Worm (Caenorhabditis elegans) whole organism, young adult: Measurements from ENCODE around the gene F57E7.2.

Experiments
- B0336.3 ChIP-seq: fragments of 200-800 bp; sonication (Bioruptor generic); IDR thresholded peaks from 2 replicates; pipeline ENCODE4 v1.3.6; 2022; ENCODE audit warnings: missing genetic modification characterization, missing compliant biosample characterization
- C06A6.2 ChIP-seq: fragments of 200-800 bp; sonication (Bioruptor generic); conservative IDR thresholded peaks from 2 replicates; pipeline ENCODE4 v1.3.6; 2022; ENCODE audit warnings: missing genetic modification characterization, missing compliant biosample characterization
- F33H1.4 ChIP-seq: fragments of 200-800 bp; sonication (Bioruptor generic); IDR thresholded peaks from 2 replicates; pipeline ENCODE4 v1.3.6; 2022; ENCODE audit warnings: missing genetic modification reagents, missing genetic modification characterization, missing compliant biosample characterization
- F49E8.2 ChIP-seq: sonication (generic microtip); optimal IDR thresholded peaks from 3 replicates; lab custom pipeline; 2017; ENCODE audit warnings: missing genetic modification characterization, mild to moderate bottlenecking, missing compliant biosample characterization, antibody characterized with exemption, moderate library complexity; ENCODE audit not compliant: insufficient read depth
- F55B11.4 ChIP-seq: sonication (generic microtip); optimal IDR thresholded peaks from 2 replicates; lab custom pipeline; 2016; ENCODE audit warnings: missing compliant biosample characterization, missing genetic modification characterization, borderline replicate concordance; ENCODE audit not compliant: insufficient read depth
- K12H6.12 ChIP-seq: fragments of 200-800 bp; sonication (Bioruptor generic); optimal IDR thresholded peaks from 2 replicates; lab custom pipeline; 2018; ENCODE audit warnings: mild to moderate bottlenecking, missing genetic modification characterization, missing compliant biosample characterization
- Y53G8AR.9 ChIP-seq: fragments of 200-800 bp; sonication (Bioruptor generic); conservative IDR thresholded peaks from 2 replicates; pipeline ENCODE4 v1.3.6; 2022; ENCODE audit warnings: missing genetic modification reagents, missing genetic modification characterization, missing compliant biosample characterization
- Y56A3A.18 ChIP-seq: fragments of 200-800 bp; sonication (Bioruptor generic); IDR thresholded peaks from 2 replicates; pipeline ENCODE4 v1.3.6; 2022; ENCODE audit warnings: missing genetic modification reagents, missing genetic modification characterization, missing compliant biosample characterization
- Y95B8A.8 ChIP-seq: fragments of 200-800 bp; sonication (Bioruptor generic); IDR thresholded peaks from 2 replicates; pipeline ENCODE4 v1.3.6; 2022; ENCODE audit warnings: missing genetic modification reagents, missing genetic modification characterization, missing compliant biosample characterization
- ama-1 ChIP-seq, 3 experiments: fragments of 150-350 bp in 1 of 3; sonication (generic microtip) in 2 of 3; optimal IDR thresholded peaks; 2 replicates each; lab custom pipeline; 2014 to 2018; ENCODE audit warnings: missing biosample characterization in 2 of 3, missing genetic modification characterization in 2 of 3, missing genetic modification reagents in 2 of 3
- aptf-2 ChIP-seq: fragments of 200-800 bp; sonication (Bioruptor generic); conservative IDR thresholded peaks from 2 replicates; pipeline ENCODE4 v1.3.6; 2022; ENCODE audit warnings: missing genetic modification reagents, missing genetic modification characterization, missing compliant biosample characterization
- athp-1 ChIP-seq: sonication (generic microtip); optimal IDR thresholded peaks from 2 replicates; lab custom pipeline; 2017; ENCODE audit warnings: mild to moderate bottlenecking, missing genetic modification characterization, missing compliant biosample characterization
- attf-3 ChIP-seq: fragments of 200-800 bp; sonication (Bioruptor generic); conservative IDR thresholded peaks from 2 replicates; pipeline ENCODE4 v1.3.6; 2022; ENCODE audit warnings: missing genetic modification reagents, missing genetic modification characterization, missing compliant biosample characterization
- attf-5 ChIP-seq: fragments of 200-800 bp; sonication (Bioruptor generic); optimal IDR thresholded peaks from 2 replicates; lab custom pipeline; 2018; ENCODE audit warnings: mild to moderate bottlenecking, missing genetic modification characterization, missing compliant biosample characterization
- bed-2 ChIP-seq: fragments of 200-800 bp; sonication (Bioruptor generic); IDR thresholded peaks from 2 replicates; pipeline ENCODE4 v1.3.6; 2022; ENCODE audit warnings: missing genetic modification reagents, missing genetic modification characterization, missing compliant biosample characterization
- ceh-100 ChIP-seq: fragments of 200-800 bp; sonication (Bioruptor generic); IDR thresholded peaks from 2 replicates; pipeline ENCODE4 v1.3.6; 2022; ENCODE audit warnings: missing genetic modification reagents, missing genetic modification characterization, missing compliant biosample characterization
- ceh-79 ChIP-seq: sonication (generic microtip); optimal IDR thresholded peaks from 2 replicates; lab custom pipeline; 2017; ENCODE audit warnings: mild to moderate bottlenecking, missing genetic modification characterization, missing compliant biosample characterization
- chd-7 ChIP-seq: sonication (generic microtip); optimal IDR thresholded peaks from 2 replicates; lab custom pipeline; 2016; ENCODE audit warnings: mild to moderate bottlenecking, missing genetic modification characterization, moderate library complexity, missing compliant biosample characterization
- fkh-3 ChIP-seq: sonication (generic microtip); optimal IDR thresholded peaks from 2 replicates; lab custom pipeline; 2016; ENCODE audit warnings: mild to moderate bottlenecking, missing genetic modification characterization, missing compliant biosample characterization
- gei-17 ChIP-seq: fragments of 200-800 bp; sonication (Bioruptor generic); optimal IDR thresholded peaks from 2 replicates; lab custom pipeline; 2018; ENCODE audit warnings: mild to moderate bottlenecking, missing genetic modification characterization, missing compliant biosample characterization
- him-1 ChIP-seq: sonication (generic microtip); optimal IDR thresholded peaks from 2 replicates; lab custom pipeline; 2016; ENCODE audit warnings: missing genotype, missing genetic modification reagents, missing genetic modification characterization, missing compliant biosample characterization
- lin-40 ChIP-seq: sonication (generic microtip); optimal IDR thresholded peaks from 2 replicates; lab custom pipeline; 2016; ENCODE audit warnings: missing genetic modification characterization, mild to moderate bottlenecking, missing compliant biosample characterization, missing genotype, missing genetic modification reagents
- lsl-1 ChIP-seq: fragments of 200-800 bp; sonication (Bioruptor generic); optimal IDR thresholded peaks from 2 replicates; lab custom pipeline; 2018; ENCODE audit warnings: mild to moderate bottlenecking, missing genetic modification characterization, moderate library complexity, missing compliant biosample characterization
- madf-3 ChIP-seq: fragments of 200-800 bp; sonication (Bioruptor generic); IDR thresholded peaks from 2 replicates; pipeline ENCODE4 v1.3.6; 2022; ENCODE audit warnings: missing genetic modification reagents, missing genetic modification characterization, missing compliant biosample characterization
- nhr-120 ChIP-seq: fragments of 200-800 bp; sonication (Bioruptor generic); IDR thresholded peaks from 2 replicates; pipeline ENCODE4 v1.3.6; 2022; ENCODE audit warnings: missing genetic modification characterization, missing compliant biosample characterization
- nhr-27 ChIP-seq: fragments of 200-800 bp; sonication (Bioruptor generic); optimal IDR thresholded peaks from 2 replicates; lab custom pipeline; 2018; ENCODE audit warnings: mild to moderate bottlenecking, missing genetic modification characterization, moderate library complexity, missing compliant biosample characterization
- sdz-38 ChIP-seq: sonication (generic microtip); optimal IDR thresholded peaks from 2 replicates; lab custom pipeline; 2016; ENCODE audit warnings: missing genotype, missing genetic modification characterization, missing compliant biosample characterization
- snpc-1.1 ChIP-seq: sonication (generic microtip); optimal IDR thresholded peaks from 2 replicates; lab custom pipeline; 2017; ENCODE audit warnings: missing genetic modification characterization, mild to moderate bottlenecking, missing compliant biosample characterization, antibody characterized with exemption, moderate library complexity, missing genotype, missing genetic modification reagents; ENCODE audit not compliant: insufficient read depth
- snpc-3.4 ChIP-seq: sonication (generic microtip); optimal IDR thresholded peaks from 2 replicates; lab custom pipeline; 2017; ENCODE audit warnings: missing genetic modification characterization, mild to moderate bottlenecking, missing compliant biosample characterization, antibody characterized with exemption, moderate library complexity, missing genotype, missing genetic modification reagents
- tbx-9 ChIP-seq: sonication (generic microtip); optimal IDR thresholded peaks from 2 replicates; lab custom pipeline; 2016; ENCODE audit warnings: borderline replicate concordance, missing genetic modification characterization, inconsistent platforms, missing compliant biosample characterization
- unc-62 ChIP-seq: fragments of 150-350 bp; optimal IDR thresholded peaks from 2 replicates; lab custom pipeline; 2014; ENCODE audit warnings: missing biosample characterization, missing genetic modification reagents, missing genetic modification characterization
- xnd-1 ChIP-seq: sonication (generic microtip); optimal IDR thresholded peaks from 2 replicates; lab custom pipeline; 2016; ENCODE audit warnings: missing genotype, missing genetic modification reagents, missing genetic modification characterization, missing compliant biosample characterization
- zfh-2 ChIP-seq: fragments of 200-800 bp; sonication (Bioruptor generic); conservative IDR thresholded peaks from 2 replicates; pipeline ENCODE4 v1.3.6; 2022; ENCODE audit warnings: missing genetic modification reagents, missing genetic modification characterization, missing compliant biosample characterization
- ztf-22 ChIP-seq: fragments of 200-800 bp; sonication (Bioruptor generic); optimal IDR thresholded peaks from 2 replicates; lab custom pipeline; 2018; ENCODE audit warnings: mild to moderate bottlenecking, missing genetic modification characterization, moderate library complexity, missing compliant biosample characterization
- ztf-3 ChIP-seq: fragments of 200-800 bp; sonication (Bioruptor generic); optimal IDR thresholded peaks from 2 replicates; lab custom pipeline; 2018; ENCODE audit warnings: mild to moderate bottlenecking, missing genetic modification characterization, missing compliant biosample characterization
- ztf-6 ChIP-seq: fragments of 200-800 bp; sonication (Bioruptor generic); IDR thresholded peaks from 2 replicates; pipeline ENCODE4 v1.3.6; 2022; ENCODE audit warnings: missing genetic modification reagents, missing genetic modification characterization, missing compliant biosample characterization

Gene F57E7.2

ce11 chrV:16460866-16461265 lies 22.1 kb downstream of the F57E7.2 start, which contains the start of gene srh-142:
TSS of gene srh-142 (minus strand) at chrV:16460966.
- TF ChIP-seq B0336.3 (GFP tag; lab: Robert Waterston, UW): no peak
- TF ChIP-seq zfh-2 (GFP tag; lab: Robert Waterston, UW): no peak
- TF ChIP-seq athp-1 (tag; lab: Kevin White, UChicago): no peak
- TF ChIP-seq fkh-3 (tag; lab: Kevin White, UChicago): no peak
- TF ChIP-seq him-1 (tag; lab: Kevin White, UChicago): no peak
- no peak for TF ChIP-seq Y95B8A.8 (GFP tag; lab: Robert Waterston, UW)
- TF ChIP-seq unc-62 (GFP tag; lab: Kevin White, UChicago): no peak
- TF ChIP-seq Y56A3A.18 (GFP tag; lab: Robert Waterston, UW): no peak
- no peak for TF ChIP-seq madf-3 (GFP tag; lab: Robert Waterston, UW)
- TF ChIP-seq ceh-79 (tag; lab: Kevin White, UChicago): no peak
- TF ChIP-seq bed-2 (GFP tag; lab: Robert Waterston, UW): no peak
- no peak for TF ChIP-seq F49E8.2 (tag; lab: Kevin White, UChicago)
- no peak for TF ChIP-seq aptf-2
- TF ChIP-seq ztf-6: no peak
- no peak for TF ChIP-seq F55B11.4 (tag; lab: Kevin White, UChicago)
- TF ChIP-seq lsl-1: no peak
- no peak for TF ChIP-seq sdz-38 (tag; lab: Kevin White, UChicago)

ce11 chrV:16459377-16459776 lies 23.6 kb downstream of the F57E7.2 start:
- TF ChIP-seq gei-17 (GFP tag; lab: Kevin White, UChicago) (no peak), snpc-3.4 (tag; lab: Kevin White, UChicago) (no peak), snpc-1.1 (tag; lab: Kevin White, UChicago) (no peak), F49E8.2 (tag; lab: Kevin White, UChicago) (no peak), ztf-3 (GFP tag; lab: Kevin White, UChicago) (no peak), madf-3 (GFP tag; lab: Robert Waterston, UW) (no peak), tbx-9 (tag; lab: Kevin White, UChicago) (no peak), zfh-2 (GFP tag; lab: Robert Waterston, UW) (no peak)

ce11 chrV:16458714-16459113 lies 24.2 kb downstream of the F57E7.2 start, which contains the start of gene str-15:
TSS of gene str-15 (minus strand) at chrV:16458814.
- TF ChIP-seq ztf-6 (no peak), C06A6.2 (GFP tag; lab: Robert Waterston, UW) (no peak), Y53G8AR.9 (GFP tag; lab: Robert Waterston, UW) (no peak), ama-1 (optimal IDR thresholded peaks at IDR 0.05; lab: Kevin White, UChicago) (no peak), ama-1 (GFP tag; optimal IDR thresholded peaks at IDR 0.05; lab: Kevin White, UChicago) (no peak)

- TF ChIP-seq ztf-22 (GFP tag; lab: Kevin White, UChicago) (no peak), nhr-27 (tag; lab: Kevin White, UChicago) (no peak), F55B11.4 (tag; lab: Kevin White, UChicago) (no peak), ama-1 (optimal IDR thresholded peaks at IDR 0.05; lab: Kevin White, UChicago) (no peak), ama-1 (GFP tag; optimal IDR thresholded peaks at IDR 0.05; lab: Kevin White, UChicago) (no peak), ceh-100 (no peak), attf-3 (GFP tag; lab: Robert Waterston, UW) (no peak), Y95B8A.8 (GFP tag; lab: Robert Waterston, UW) (no peak), Y53G8AR.9 (GFP tag; lab: Robert Waterston, UW) (no peak), K12H6.12 (tag; lab: Kevin White, UChicago) (no peak), chd-7 (tag; lab: Kevin White, UChicago) (no peak), lin-40 (tag; lab: Kevin White, UChicago) (no peak), xnd-1 (tag; lab: Kevin White, UChicago) (no peak), lsl-1 (no peak), nhr-120 (GFP tag; lab: Robert Waterston, UW) (no peak), attf-5 (no peak), F33H1.4 (GFP tag; lab: Robert Waterston, UW) (no peak)
These were observed 27.9 kb downstream of the F57E7.2 start, which contains the start of gene str-14 for ce11 chrV:16455065-16455464. TSS of gene str-14 (minus strand) at chrV:16455165.
